Fruit fly (Drosophila melanogaster) whole organism, embryonic: ENCODE results near the gene Mkk4.

Experiments
- Bteb2 ChIP-seq: fragments of 200-800 bp; sonication (Bioruptor generic); optimal IDR thresholded peaks from 2 replicates; lab custom pipeline; 2016; ENCODE audit warnings: missing biosample characterization, missing genetic modification characterization
- CG10321 ChIP-seq: fragments of 200-800 bp; sonication (Bioruptor generic); IDR thresholded peaks from 2 replicates; pipeline ENCODE4 v1.3.6; 2022; ENCODE audit warnings: missing biosample characterization, missing genetic modification characterization
- CG11398 ChIP-seq: fragments of 200-800 bp; sonication (Bioruptor generic); optimal IDR thresholded peaks from 2 replicates; lab custom pipeline; 2016; ENCODE audit warnings: missing biosample characterization, missing genetic modification characterization
- CG12071 ChIP-seq: fragments of 200-800 bp; sonication (Bioruptor generic); optimal IDR thresholded peaks from 3 replicates; lab custom pipeline; 2018; ENCODE audit warnings: missing biosample characterization, mild to moderate bottlenecking, missing genetic modification characterization
- CG13424 ChIP-seq: fragments of 200-800 bp; sonication (Bioruptor generic); optimal IDR thresholded peaks from 2 replicates; lab custom pipeline; 2019; ENCODE audit warnings: missing biosample characterization, mild to moderate bottlenecking, missing genetic modification characterization, moderate library complexity
- CG13624 ChIP-seq: fragments of 200-800 bp; sonication (Bioruptor generic); optimal IDR thresholded peaks from 2 replicates; lab custom pipeline; 2016; ENCODE audit warnings: missing biosample characterization, missing genetic modification characterization
- CG13775 ChIP-seq: fragments of 200-800 bp; sonication (Bioruptor generic); optimal IDR thresholded peaks from 3 replicates; lab custom pipeline; 2017; ENCODE audit warnings: missing biosample characterization, mild to moderate bottlenecking, missing genetic modification characterization
- CG14050 ChIP-seq: fragments of 200-800 bp; sonication (Bioruptor generic); IDR thresholded peaks from 3 replicates; pipeline ENCODE4 v1.3.6; 2022; ENCODE audit warnings: missing biosample characterization, missing genetic modification characterization
- CG14965 ChIP-seq: fragments of 200-800 bp; sonication (Bioruptor generic); optimal IDR thresholded peaks from 2 replicates; lab custom pipeline; 2016; ENCODE audit warnings: missing biosample characterization, missing genetic modification characterization, borderline replicate concordance
- CG18599 ChIP-seq: fragments of 200-800 bp; sonication (Bioruptor generic); optimal IDR thresholded peaks from 3 replicates; lab custom pipeline; 2017; ENCODE audit warnings: missing biosample characterization, missing genetic modification characterization, mild to moderate bottlenecking, moderate library complexity, missing genetic modification reagents
- CG30403 ChIP-seq: fragments of 200-800 bp; sonication (Bioruptor generic); optimal IDR thresholded peaks from 3 replicates; lab custom pipeline; 2016; ENCODE audit warnings: missing biosample characterization, missing genetic modification characterization
- CG31224 ChIP-seq: fragments of 200-800 bp; sonication (Bioruptor generic); IDR thresholded peaks from 2 replicates; pipeline ENCODE4 v1.3.6; 2022; ENCODE audit warnings: missing biosample characterization, missing genetic modification characterization
- CG31441 ChIP-seq: fragments of 200-800 bp; sonication (Bioruptor generic); IDR thresholded peaks from 2 replicates; pipeline ENCODE4 v1.3.6; 2022; ENCODE audit warnings: missing biosample characterization, missing genetic modification characterization
- CG34376 ChIP-seq: fragments of 200-800 bp; sonication (Bioruptor generic); optimal IDR thresholded peaks from 2 replicates; lab custom pipeline; 2018; ENCODE audit warnings: missing biosample characterization, mild to moderate bottlenecking, missing genetic modification characterization
- CG4730 ChIP-seq: fragments of 200-800 bp; sonication (Bioruptor generic); IDR thresholded peaks from 2 replicates; pipeline ENCODE4 v1.3.6; 2022; ENCODE audit warnings: missing biosample characterization, missing genetic modification characterization
- CG6689 ChIP-seq: fragments of 200-800 bp; sonication (Bioruptor generic); IDR thresholded peaks from 2 replicates; pipeline ENCODE4 v1.3.6; 2022; ENCODE audit warnings: missing biosample characterization, missing genetic modification characterization
- CG6854 ChIP-seq: fragments of 200-800 bp; sonication (Bioruptor generic); optimal IDR thresholded peaks from 3 replicates; lab custom pipeline; 2017; ENCODE audit warnings: missing biosample characterization, mild to moderate bottlenecking, missing genetic modification characterization
- CG7839 ChIP-seq: fragments of 200-800 bp; sonication (Bioruptor generic); optimal IDR thresholded peaks from 3 replicates; lab custom pipeline; 2018; ENCODE audit warnings: missing biosample characterization, mild to moderate bottlenecking, missing genetic modification characterization, moderate library complexity
- CG7963 ChIP-seq: fragments of 200-800 bp; sonication (Bioruptor generic); IDR thresholded peaks from 3 replicates; pipeline ENCODE4 v1.3.6; 2022; ENCODE audit warnings: missing biosample characterization, missing genetic modification characterization; ENCODE audit not compliant: partially characterized antibody
- CG8281 ChIP-seq: fragments of 200-800 bp; sonication (Bioruptor generic); optimal IDR thresholded peaks from 2 replicates; lab custom pipeline; 2018; ENCODE audit warnings: missing biosample characterization, mild to moderate bottlenecking, missing genetic modification characterization, moderate library complexity
- CG9215 ChIP-seq: fragments of 200-800 bp; sonication (Bioruptor generic); IDR thresholded peaks from 2 replicates; pipeline ENCODE4 v1.3.6; 2022; ENCODE audit warnings: missing biosample characterization, missing genetic modification characterization
- CoRest ChIP-seq: fragments of 200-800 bp; sonication (Bioruptor generic); optimal IDR thresholded peaks from 3 replicates; lab custom pipeline; 2018; ENCODE audit warnings: missing biosample characterization, mild to moderate bottlenecking, missing genetic modification characterization, moderate library complexity
- D19B ChIP-seq: fragments of 200-800 bp; sonication (Bioruptor generic); optimal IDR thresholded peaks from 2 replicates; lab custom pipeline; 2017; ENCODE audit warnings: missing biosample characterization, mild to moderate bottlenecking, missing genetic modification characterization
- Dbx ChIP-seq: fragments of 200-800 bp; sonication (Bioruptor generic); IDR thresholded peaks from 3 replicates; pipeline ENCODE4 v1.3.6; 2022; ENCODE audit warnings: missing biosample characterization, missing genetic modification characterization
- Dip2 ChIP-seq: fragments of 200-800 bp; sonication (Bioruptor generic); IDR thresholded peaks from 2 replicates; pipeline ENCODE4 v1.3.6; 2022; ENCODE audit warnings: missing biosample characterization, missing genetic modification characterization
- Doc2 ChIP-seq: fragments of 200-800 bp; sonication (Bioruptor generic); IDR thresholded peaks from 2 replicates; pipeline ENCODE4 v1.3.6; 2022; ENCODE audit warnings: missing biosample characterization, missing genetic modification characterization
- E2f2 ChIP-seq: fragments of 200-800 bp; sonication (Bioruptor generic); IDR thresholded peaks from 2 replicates; pipeline ENCODE4 v1.3.6; 2022; ENCODE audit warnings: missing biosample characterization, missing genetic modification characterization
- HLH3B ChIP-seq: fragments of 200-800 bp; sonication (Bioruptor generic); IDR thresholded peaks from 2 replicates; pipeline ENCODE4 v1.3.6; 2022; ENCODE audit warnings: missing biosample characterization, missing genetic modification characterization
- Hmr ChIP-seq: fragments of 200-800 bp; sonication (Bioruptor generic); optimal IDR thresholded peaks from 3 replicates; lab custom pipeline; 2017; ENCODE audit warnings: mild to moderate bottlenecking, missing biosample characterization, missing genetic modification reagents, missing genetic modification characterization
- Hr39 ChIP-seq: fragments of >200 bp; optimal IDR thresholded peaks from 2 replicates; lab custom pipeline; 2017
- Jarid2 ChIP-seq: fragments of 200-800 bp; sonication (Bioruptor generic); optimal IDR thresholded peaks from 3 replicates; lab custom pipeline; 2017; ENCODE audit warnings: mild to moderate bottlenecking, missing biosample characterization, missing genetic modification reagents, missing genetic modification characterization
- MESR4 ChIP-seq: fragments of 200-800 bp; sonication (Bioruptor generic); optimal IDR thresholded peaks from 2 replicates; lab custom pipeline; 2018; ENCODE audit warnings: missing biosample characterization, mild to moderate bottlenecking, missing genetic modification characterization, moderate library complexity
- MTF-1 ChIP-seq: fragments of 200-800 bp; sonication (Bioruptor generic); optimal IDR thresholded peaks from 2 replicates; lab custom pipeline; 2018; ENCODE audit warnings: missing biosample characterization, mild to moderate bottlenecking, missing genetic modification characterization, borderline replicate concordance
- NFAT ChIP-seq: fragments of 200-800 bp; sonication (Bioruptor generic); IDR thresholded peaks from 2 replicates; pipeline ENCODE4 v1.3.6; 2022; ENCODE audit warnings: missing biosample characterization, missing genetic modification characterization
- Sox100B ChIP-seq: fragments of 200-800 bp; sonication (Bioruptor generic); optimal IDR thresholded peaks from 3 replicates; lab custom pipeline; 2018; ENCODE audit warnings: missing biosample characterization, mild to moderate bottlenecking, missing genetic modification characterization
- abd-A ChIP-seq: fragments of 200-800 bp; sonication (Bioruptor generic); optimal IDR thresholded peaks from 3 replicates; lab custom pipeline; 2019; ENCODE audit warnings: missing biosample characterization, mild to moderate bottlenecking, missing genetic modification characterization, moderate library complexity
- aop ChIP-seq: fragments of 200-800 bp; sonication (Bioruptor generic); IDR thresholded peaks from 2 replicates; pipeline ENCODE4 v1.3.6; 2022; ENCODE audit warnings: missing biosample characterization, missing genetic modification characterization
- ase ChIP-seq: fragments of 200-800 bp; sonication (Bioruptor generic); IDR thresholded peaks from 3 replicates; pipeline ENCODE4 v1.3.6; 2022; ENCODE audit warnings: missing biosample characterization, missing genetic modification characterization
- cas ChIP-seq: fragments of 200-800 bp; sonication (Bioruptor generic); IDR thresholded peaks from 2 replicates; pipeline ENCODE4 v1.3.6; 2022; ENCODE audit warnings: missing biosample characterization, missing genetic modification characterization
- ci ChIP-seq: fragments of 200-800 bp; sonication (Bioruptor generic); IDR thresholded peaks from 3 replicates; pipeline ENCODE4 v1.3.6; 2022; ENCODE audit warnings: missing biosample characterization, missing genetic modification characterization
- disco-r ChIP-seq: fragments of 200-800 bp; sonication (Bioruptor generic); optimal IDR thresholded peaks from 2 replicates; lab custom pipeline; 2016; ENCODE audit warnings: missing biosample characterization, missing genetic modification characterization
- dm ChIP-seq: fragments of 200-800 bp; sonication (Bioruptor generic); optimal IDR thresholded peaks from 3 replicates; lab custom pipeline; 2016; ENCODE audit warnings: missing biosample characterization, missing genetic modification characterization
- ham ChIP-seq: fragments of 200-800 bp; sonication (Bioruptor generic); IDR thresholded peaks from 2 replicates; pipeline ENCODE4 v1.3.6; 2022; ENCODE audit warnings: missing biosample characterization, missing genetic modification characterization
- insv ChIP-seq, 2 experiments: fragments of 200-800 bp; sonication (Bioruptor generic); optimal IDR thresholded peaks; 3 replicates each; lab custom pipeline; 2016 to 2018; ENCODE audit warnings: missing biosample characterization in 2 of 2, missing genetic modification characterization in 2 of 2
- schlank ChIP-seq: fragments of 200-800 bp; sonication (Bioruptor generic); optimal IDR thresholded peaks from 2 replicates; lab custom pipeline; 2018; ENCODE audit warnings: missing biosample characterization, mild to moderate bottlenecking, missing genetic modification characterization
- scrt ChIP-seq: fragments of 200-800 bp; sonication (Bioruptor generic); optimal IDR thresholded peaks from 2 replicates; lab custom pipeline; 2018; ENCODE audit warnings: missing biosample characterization, mild to moderate bottlenecking, missing genetic modification characterization, moderate library complexity
- sim ChIP-seq: fragments of 200-800 bp; sonication (Bioruptor generic); IDR thresholded peaks from 2 replicates; pipeline ENCODE4 v1.3.6; 2022; ENCODE audit warnings: missing biosample characterization, missing genetic modification characterization
- slbo ChIP-seq: fragments of 200-800 bp; sonication (Bioruptor generic); IDR thresholded peaks from 2 replicates; pipeline ENCODE4 v1.3.6; 2022; ENCODE audit warnings: missing biosample characterization, missing genetic modification characterization
- stc ChIP-seq: fragments of 200-800 bp; sonication (Bioruptor generic); IDR thresholded peaks from 2 replicates; pipeline ENCODE4 v1.3.6; 2022; ENCODE audit warnings: missing biosample characterization, missing genetic modification characterization
- trem ChIP-seq: fragments of 200-800 bp; optimal IDR thresholded peaks from 3 replicates; lab custom pipeline; 2019; ENCODE audit warnings: missing biosample characterization, mild to moderate bottlenecking, missing genetic modification characterization, moderate library complexity

The Mkk4 gene

dm6 chr3R:8659200-8659897 lies 8.8 kb upstream of the Mkk4 start (continued):
- TF ChIP-seq dm (GFP tag; lab: Kevin White, UChicago) (peak; percentile 31), CG31441 (GFP tag; lab: Robert Waterston, UW) (peak; percentile 58; the same call in 1 of the 2 replicates), abd-A (peak; percentile 88), CG8281 (tag; lab: Kevin White, UChicago) (no peak), slbo (GFP tag; lab: Robert Waterston, UW) (peak; percentile 64), D19B (GFP tag; lab: Kevin White, UChicago) (peak; percentile 34), ase (GFP tag; lab: Robert Waterston, UW) (no peak), Hr39 (no peak), Dip2 (no peak), CG4730 (GFP tag; lab: Robert Waterston, UW) (no peak), CG9215 (peak; percentile 33; the same call in 1 of the 2 replicates), CG7963 (GFP tag; lab: Robert Waterston, UW) (no peak), CG13424 (tag; lab: Kevin White, UChicago) (peak; percentile 67), MESR4 (GFP tag; lab: Kevin White, UChicago) (peak; percentile 33), ci (GFP tag; lab: Robert Waterston, UW) (peak; percentile 79), scrt (GFP tag; lab: Kevin White, UChicago) (peak; percentile 41), CG13775 (GFP tag; lab: Kevin White, UChicago) (peak; percentile 50), Jarid2 (GFP tag; lab: Kevin White, UChicago) (no peak), ham (GFP tag; lab: Robert Waterston, UW) (no peak), CG14050 (no peak), HLH3B (GFP tag; lab: Robert Waterston, UW) (peak; percentile 61; the same call in 1 of the 2 replicates), aop (GFP tag; lab: Robert Waterston, UW) (no peak), stc (GFP tag; lab: Robert Waterston, UW) (peak; percentile 66), CG30403 (GFP tag; lab: Kevin White, UChicago) (peak; percentile 65), CG10321 (GFP tag; lab: Robert Waterston, UW) (peak; percentile 85), CG12071 (GFP tag; lab: Kevin White, UChicago) (no peak), CG6689 (GFP tag; lab: Robert Waterston, UW) (peak; percentile 69), cas (0 out of 2 replicates have a peak, but pooled peaks have one; percentile 56), sim (GFP tag; lab: Robert Waterston, UW) (no peak), CG18599 (GFP tag; lab: Kevin White, UChicago) (peak; percentile 77), NFAT (GFP tag; lab: Robert Waterston, UW) (peak; percentile 90), CG14965 (no peak), MTF-1 (GFP tag; lab: Kevin White, UChicago) (peak; percentile 62), CG13624 (peak; percentile 59), CG6854 (GFP tag; lab: Kevin White, UChicago) (no peak), E2f2 (GFP tag; lab: Robert Waterston, UW) (peak; percentile 24; the same call in 1 of the 2 replicates), disco-r (peak; percentile 31), CG34376 (GFP tag; lab: Kevin White, UChicago) (peak; percentile 78), Hmr (peak; percentile 77), schlank (peak; percentile 29), Sox100B (GFP tag; lab: Kevin White, UChicago) (peak; percentile 60), CG11398 (GFP tag; lab: Kevin White, UChicago) (peak; percentile 18), trem (tag; lab: Kevin White, UChicago) (no peak), Dbx (peak; percentile 55; the same call in 1 of the 3 replicates), Doc2 (GFP tag; lab: Robert Waterston, UW) (no peak), insv (GFP tag; optimal IDR thresholded peaks at IDR 0.05; lab: Kevin White, UChicago) (peak in 1 of 2 experiments; percentile 72), CG31224 (GFP tag; lab: Robert Waterston, UW) (peak; percentile 36; the same call in 1 of the 2 replicates), CoRest (tag; lab: Kevin White, UChicago) (peak; percentile 65), CG7839 (peak; percentile 68), Bteb2 (GFP tag; lab: Kevin White, UChicago) (peak; percentile 34)
